Worm (Caenorhabditis elegans) whole organism, L2 larva: Measurements from ENCODE around the gene sptl-3.
A peak's percentile ranks its signal among the peaks of the same experiment; 100 is the strongest.

Experiments
- ceh-82 ChIP-seq: fragments of 150-350 bp; optimal IDR thresholded peaks from 2 replicates; lab custom pipeline; 2014; ENCODE audit warnings: missing biosample characterization, missing genetic modification characterization
- lin-13 ChIP-seq: fragments of 150-350 bp; optimal IDR thresholded peaks from 2 replicates; lab custom pipeline; 2014; ENCODE audit warnings: missing biosample characterization, missing genetic modification reagents, missing genetic modification characterization
- lin-39 ChIP-seq: fragments of 150-350 bp; optimal IDR thresholded peaks from 2 replicates; lab custom pipeline; 2014; ENCODE audit warnings: missing biosample characterization, missing genetic modification reagents, missing genetic modification characterization
- mdl-1 ChIP-seq, 2 experiments: fragments of 150-350 bp in 1 of 2; sonication (generic microtip) in 1 of 2; optimal IDR thresholded peaks; 2 replicates each; lab custom pipeline; 2017; ENCODE audit warnings: missing biosample characterization in 2 of 2, missing genetic modification characterization in 2 of 2
- nhr-11 ChIP-seq: fragments of 150-350 bp; optimal IDR thresholded peaks from 2 replicates; lab custom pipeline; 2014; ENCODE audit warnings: missing biosample characterization, missing genetic modification characterization
- nhr-12 ChIP-seq: fragments of 150-350 bp; optimal IDR thresholded peaks from 2 replicates; lab custom pipeline; 2014; ENCODE audit warnings: missing biosample characterization, missing genetic modification characterization
- nhr-237 ChIP-seq: fragments of 150-350 bp; optimal IDR thresholded peaks from 2 replicates; lab custom pipeline; 2014; ENCODE audit warnings: missing biosample characterization, missing genetic modification characterization
- nhr-25 ChIP-seq: fragments of 150-350 bp; sonication (generic microtip); optimal IDR thresholded peaks from 3 replicates; lab custom pipeline; 2014; ENCODE audit warnings: missing biosample characterization, missing genetic modification characterization
- nhr-77 ChIP-seq: fragments of 150-350 bp; optimal IDR thresholded peaks from 2 replicates; lab custom pipeline; 2014; ENCODE audit warnings: missing biosample characterization, missing genetic modification characterization
- skn-1 ChIP-seq: sonication (generic microtip); optimal IDR thresholded peaks from 2 replicates; lab custom pipeline; 2017; ENCODE audit warnings: missing biosample characterization, missing genetic modification characterization
- snpc-4 ChIP-seq: fragments of 150-350 bp; optimal IDR thresholded peaks from 2 replicates; lab custom pipeline; 2014; ENCODE audit warnings: missing biosample characterization, missing genetic modification characterization
- unc-62 ChIP-seq: fragments of 150-350 bp; optimal IDR thresholded peaks from 2 replicates; lab custom pipeline; 2014; ENCODE audit warnings: missing biosample characterization, missing genetic modification reagents, missing genetic modification characterization
- ztf-4 ChIP-seq: fragments of 150-350 bp; optimal IDR thresholded peaks from 2 replicates; lab custom pipeline; 2014; ENCODE audit warnings: missing biosample characterization, missing genetic modification characterization

DNA sequence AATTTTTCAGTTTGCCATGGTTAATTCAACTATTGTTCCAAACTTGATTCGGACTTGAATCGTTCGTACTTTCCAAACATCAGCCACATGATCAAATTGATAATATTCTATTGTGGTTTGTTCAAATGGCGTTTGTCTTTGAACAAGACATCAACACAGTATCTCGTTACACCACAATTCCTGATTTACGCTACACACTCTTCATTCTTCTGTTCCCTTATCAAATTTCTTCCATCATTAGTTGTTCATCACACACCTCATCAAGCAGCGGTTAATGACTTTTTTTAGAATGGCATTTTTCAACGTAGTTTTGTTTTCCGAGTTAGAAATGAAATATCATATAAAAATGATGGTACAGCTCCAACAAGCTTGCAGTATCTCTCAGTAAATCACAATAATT is 14.9 kb upstream of the sptl-3 start:
- peak; percentile 30 for TF ChIP-seq nhr-25 (tag; lab: Kevin White, UChicago)
- TF ChIP-seq lin-13 (GFP tag; lab: Kevin White, UChicago) = no peak
- no peak for TF ChIP-seq nhr-11 (tag; lab: Kevin White, UChicago)
- no peak for TF ChIP-seq lin-39
- TF ChIP-seq nhr-12 (tag; lab: Kevin White, UChicago) = no peak
- no peak for TF ChIP-seq mdl-1 (tag; optimal IDR thresholded peaks at IDR 0.05; lab: Kevin White, UChicago)
- no peak for TF ChIP-seq unc-62 (GFP tag; lab: Kevin White, UChicago)
- no peak for TF ChIP-seq ztf-4 (tag; lab: Kevin White, UChicago)
- TF ChIP-seq skn-1 (tag; lab: Kevin White, UChicago) = no peak
- TF ChIP-seq ceh-82 (tag; lab: Kevin White, UChicago) = no peak
- TF ChIP-seq snpc-4 (tag; lab: Kevin White, UChicago) = no peak
- TF ChIP-seq nhr-237 = no peak
- TF ChIP-seq nhr-77 (tag; lab: Kevin White, UChicago) = no peak
